Worm (Caenorhabditis elegans) whole organism, young adult: Measurements from ENCODE around the gene cest-1.1.

Experiments used
- B0336.3 ChIP-seq: fragments of 200-800 bp; sonication (Bioruptor generic); IDR thresholded peaks from 2 replicates; pipeline ENCODE4 v1.3.6; 2022; ENCODE audit warnings: missing genetic modification characterization, missing compliant biosample characterization
- K12H6.12 ChIP-seq: fragments of 200-800 bp; sonication (Bioruptor generic); optimal IDR thresholded peaks from 2 replicates; lab custom pipeline; 2018; ENCODE audit warnings: mild to moderate bottlenecking, missing genetic modification characterization, missing compliant biosample characterization
- T07F8.4 ChIP-seq: sonication (generic microtip); optimal IDR thresholded peaks from 2 replicates; lab custom pipeline; 2016; ENCODE audit warnings: mild to moderate bottlenecking, missing genetic modification characterization, moderate library complexity, missing compliant biosample characterization
- Y79H2A.3 ChIP-seq: fragments of 200-800 bp; sonication (Bioruptor generic); conservative IDR thresholded peaks from 2 replicates; pipeline ENCODE4 v1.3.6; 2022; ENCODE audit warnings: missing genetic modification reagents, missing genetic modification characterization, missing compliant biosample characterization
- ama-1 ChIP-seq, 3 experiments: fragments of 150-350 bp in 1 of 3; sonication (generic microtip) in 2 of 3; optimal IDR thresholded peaks; 2 replicates each; lab custom pipeline; 2014 to 2018; ENCODE audit warnings: missing biosample characterization in 2 of 3, missing genetic modification characterization in 2 of 3, missing genetic modification reagents in 2 of 3
- atf-7 ChIP-seq: sonication (generic microtip); optimal IDR thresholded peaks from 2 replicates; lab custom pipeline; 2017; ENCODE audit warnings: mild to moderate bottlenecking, missing genetic modification characterization, missing compliant biosample characterization
- attf-5 ChIP-seq: fragments of 200-800 bp; sonication (Bioruptor generic); optimal IDR thresholded peaks from 2 replicates; lab custom pipeline; 2018; ENCODE audit warnings: mild to moderate bottlenecking, missing genetic modification characterization, missing compliant biosample characterization
- cebp-1 ChIP-seq, 2 experiments: fragments of 200-800 bp in 1 of 2; sonication (Bioruptor generic) in 1 of 2; sonication (generic microtip) in 1 of 2; IDR thresholded peaks in 1 of 2; optimal IDR thresholded peaks in 1 of 2; 2 replicates each; pipeline versions ENCODE4 v1.3.6 to Lab custom; 2017 to 2022; ENCODE audit warnings: missing compliant biosample characterization in 2 of 2, missing genetic modification characterization in 2 of 2, mild to moderate bottlenecking in 1 of 2, missing genetic modification reagents in 1 of 2, moderate library complexity in 1 of 2
- ceh-27 ChIP-seq: fragments of 200-800 bp; sonication (Bioruptor generic); optimal IDR thresholded peaks from 2 replicates; lab custom pipeline; 2018; ENCODE audit warnings: mild to moderate bottlenecking, missing genetic modification characterization, moderate library complexity, missing compliant biosample characterization
- dox-1 ChIP-seq: fragments of 200-800 bp; sonication (Bioruptor generic); IDR thresholded peaks from 2 replicates; pipeline ENCODE4 v1.3.6; 2022; ENCODE audit warnings: missing genetic modification reagents, missing genetic modification characterization, missing compliant biosample characterization
- egrh-3 ChIP-seq: fragments of 200-800 bp; sonication (Bioruptor generic); IDR thresholded peaks from 2 replicates; pipeline ENCODE4 v1.3.6; 2022; ENCODE audit warnings: missing genetic modification reagents, missing genetic modification characterization, missing compliant biosample characterization
- fkh-3 ChIP-seq: sonication (generic microtip); optimal IDR thresholded peaks from 2 replicates; lab custom pipeline; 2016; ENCODE audit warnings: mild to moderate bottlenecking, missing genetic modification characterization, missing compliant biosample characterization
- hmg-1.2 ChIP-seq: fragments of 200-800 bp; sonication (Bioruptor generic); IDR thresholded peaks from 2 replicates; pipeline ENCODE4 v1.3.6; 2022; ENCODE audit warnings: missing genetic modification reagents, missing genetic modification characterization, missing compliant biosample characterization
- lin-26 ChIP-seq: fragments of 200-800 bp; sonication (Bioruptor generic); IDR thresholded peaks from 2 replicates; pipeline ENCODE4 v1.3.6; 2022; ENCODE audit warnings: missing genetic modification reagents, missing genetic modification characterization, missing compliant biosample characterization
- lin-40 ChIP-seq: sonication (generic microtip); optimal IDR thresholded peaks from 2 replicates; lab custom pipeline; 2016; ENCODE audit warnings: missing genetic modification characterization, mild to moderate bottlenecking, missing compliant biosample characterization, missing genotype, missing genetic modification reagents
- madf-3 ChIP-seq: fragments of 200-800 bp; sonication (Bioruptor generic); IDR thresholded peaks from 2 replicates; pipeline ENCODE4 v1.3.6; 2022; ENCODE audit warnings: missing genetic modification reagents, missing genetic modification characterization, missing compliant biosample characterization
- madf-8 ChIP-seq: fragments of 200-800 bp; sonication (Bioruptor generic); conservative IDR thresholded peaks from 2 replicates; pipeline ENCODE4 v1.3.6; 2022; ENCODE audit warnings: missing genetic modification reagents, missing genetic modification characterization, missing compliant biosample characterization
- mcd-1 ChIP-seq: fragments of 200-800 bp; sonication (Bioruptor generic); IDR thresholded peaks from 2 replicates; pipeline ENCODE4 v1.3.6; 2022; ENCODE audit warnings: missing genetic modification reagents, missing genetic modification characterization, missing compliant biosample characterization
- nfyb-1 ChIP-seq: fragments of 200-800 bp; sonication (Bioruptor generic); IDR thresholded peaks from 2 replicates; pipeline ENCODE4 v1.3.6; 2022; ENCODE audit warnings: missing genetic modification reagents, missing genetic modification characterization, missing compliant biosample characterization
- nhr-80 ChIP-seq: sonication (generic microtip); optimal IDR thresholded peaks from 2 replicates; lab custom pipeline; 2016; ENCODE audit warnings: missing genetic modification characterization, missing compliant biosample characterization
- rcor-1 ChIP-seq: fragments of 200-800 bp; sonication (Bioruptor generic); IDR thresholded peaks from 2 replicates; pipeline ENCODE4 v1.3.6; 2022; ENCODE audit warnings: missing genetic modification reagents, missing genetic modification characterization, missing compliant biosample characterization
- snpc-4 ChIP-seq, 5 experiments: fragments of 150-350 bp in 1 of 5; sonication (generic microtip) in 4 of 5; optimal IDR thresholded peaks; 2 replicates each; lab custom pipeline; 2014 to 2018; ENCODE audit warnings: missing genetic modification characterization in 5 of 5, missing biosample characterization in 3 of 5, antibody characterized with exemption in 2 of 5, mild to moderate bottlenecking in 2 of 5, missing compliant biosample characterization in 2 of 5, missing genotype in 2 of 5, moderate library complexity in 2 of 5, missing genetic modification reagents in 1 of 5
- tbp1 ChIP-seq: fragments of 200-800 bp; sonication (Bioruptor generic); optimal IDR thresholded peaks from 2 replicates; lab custom pipeline; 2018; ENCODE audit warnings: mild to moderate bottlenecking, missing genetic modification characterization, missing compliant biosample characterization
- unc-62 ChIP-seq: fragments of 150-350 bp; optimal IDR thresholded peaks from 2 replicates; lab custom pipeline; 2014; ENCODE audit warnings: missing biosample characterization, missing genetic modification reagents, missing genetic modification characterization
- zfh-2 ChIP-seq: fragments of 200-800 bp; sonication (Bioruptor generic); conservative IDR thresholded peaks from 2 replicates; pipeline ENCODE4 v1.3.6; 2022; ENCODE audit warnings: missing genetic modification reagents, missing genetic modification characterization, missing compliant biosample characterization
- ztf-3 ChIP-seq: fragments of 200-800 bp; sonication (Bioruptor generic); optimal IDR thresholded peaks from 2 replicates; lab custom pipeline; 2018; ENCODE audit warnings: mild to moderate bottlenecking, missing genetic modification characterization, missing compliant biosample characterization

Gene cest-1.1

ce11 chrV:14139252-14140100 lies 27.1 kb downstream of the cest-1.1 start:
- no peak for TF ChIP-seq T07F8.4 (tag; lab: Kevin White, UChicago)

ce11 chrV:14137766-14138165 lies 28.8 kb downstream of the cest-1.1 start, which contains the start of gene AH10.4:
Gene AH10.4, minus strand, starts transcription at chrV:14137866.
- peak; percentile 17; the same call in 1 of the 2 replicates for TF ChIP-seq egrh-3
- TF ChIP-seq lin-26, result peak; percentile 27; the same call in 1 of the 2 replicates
- TF ChIP-seq, all 124 proteins: peak for 2; not testable (repeated sequence) for 122

ce11 chrV:14136152-14136551 lies 30.4 kb downstream of the cest-1.1 start:
- no peak for TF ChIP-seq cebp-1 (GFP tag; IDR thresholded peaks at IDR 0.05; lab: Robert Waterston, UW)
- TF ChIP-seq cebp-1 (tag; optimal IDR thresholded peaks at IDR 0.05; lab: Kevin White, UChicago), result peak; percentile 62
- TF ChIP-seq tbp1, result peak; percentile 1
- TF ChIP-seq attf-5 (GFP tag; lab: Kevin White, UChicago), result peak; percentile 22
- peak; percentile 36; the same call in 1 of the 2 replicates for TF ChIP-seq mcd-1 (GFP tag; lab: Robert Waterston, UW)
- TF ChIP-seq dox-1, result peak; percentile 30; the same call in 1 of the 2 replicates
- TF ChIP-seq nfyb-1 (GFP tag; lab: Robert Waterston, UW), result peak; percentile 14; the same call in 1 of the 2 replicates
- TF ChIP-seq Y79H2A.3 (GFP tag; lab: Robert Waterston, UW), result no peak
- TF ChIP-seq B0336.3, result peak; percentile 13; the same call in 1 of the 2 replicates
- TF ChIP-seq K12H6.12 (tag; lab: Kevin White, UChicago), result peak; percentile 22
- no peak for TF ChIP-seq madf-3 (GFP tag; lab: Robert Waterston, UW)
- peak; percentile 63 for TF ChIP-seq lin-40 (tag; lab: Kevin White, UChicago)
- TF ChIP-seq ceh-27, result peak; percentile 71
- TF ChIP-seq ama-1 (optimal IDR thresholded peaks at IDR 0.05; lab: Kevin White, UChicago), result no peak
- no peak for TF ChIP-seq ama-1 (GFP tag; optimal IDR thresholded peaks at IDR 0.05; lab: Kevin White, UChicago)
- TF ChIP-seq snpc-4 (GFP tag; optimal IDR thresholded peaks at IDR 0.05; lab: Kevin White, UChicago), result no peak
- peak in 1 of 4 experiments; percentile 8 for TF ChIP-seq snpc-4 (tag; optimal IDR thresholded peaks at IDR 0.05; lab: Kevin White, UChicago)
- peak; percentile 58 for TF ChIP-seq nhr-80 (tag; lab: Kevin White, UChicago)
- no peak for TF ChIP-seq ztf-3
- peak; percentile 24 for TF ChIP-seq unc-62 (GFP tag; lab: Kevin White, UChicago)
- TF ChIP-seq atf-7 (tag; lab: Kevin White, UChicago), result peak; percentile 3
- peak; percentile 89 for TF ChIP-seq hmg-1.2 (GFP tag; lab: Robert Waterston, UW)
- 0 out of 2 replicates have a peak, but pooled peaks have one; percentile 5 for TF ChIP-seq zfh-2
- TF ChIP-seq fkh-3 (tag; lab: Kevin White, UChicago), result no peak

ce11 chrV:14134757-14135441 lies 31.6 kb downstream of the cest-1.1 start:
- TF ChIP-seq nhr-80 (tag; lab: Kevin White, UChicago) (peak; percentile 39), madf-8 (GFP tag; lab: Robert Waterston, UW) (no peak), rcor-1 (GFP tag; lab: Robert Waterston, UW) (no peak)
